Worm (Caenorhabditis elegans) whole organism, young adult: ENCODE measurements around the gene T02G5.7.

Experiments used
- B0019.2 ChIP-seq: fragments of 200-800 bp; sonication (Bioruptor generic); conservative IDR thresholded peaks from 2 replicates; pipeline ENCODE4 v1.3.6; 2022; ENCODE audit warnings: missing genetic modification reagents, missing genetic modification characterization, missing compliant biosample characterization
- B0261.1 ChIP-seq: sonication (generic microtip); optimal IDR thresholded peaks from 2 replicates; lab custom pipeline; 2016; ENCODE audit warnings: mild to moderate bottlenecking, missing genetic modification characterization, moderate library complexity, missing compliant biosample characterization
- C06A6.2 ChIP-seq: fragments of 200-800 bp; sonication (Bioruptor generic); conservative IDR thresholded peaks from 2 replicates; pipeline ENCODE4 v1.3.6; 2022; ENCODE audit warnings: missing genetic modification characterization, missing compliant biosample characterization
- F23B12.7 ChIP-seq: sonication (generic microtip); optimal IDR thresholded peaks from 2 replicates; lab custom pipeline; 2017; ENCODE audit warnings: missing genetic modification characterization, mild to moderate bottlenecking, missing compliant biosample characterization, antibody characterized with exemption, moderate library complexity; ENCODE audit not compliant: insufficient read depth
- F39B2.1 ChIP-seq: fragments of 200-800 bp; sonication (Bioruptor generic); IDR thresholded peaks from 2 replicates; pipeline ENCODE4 v1.3.6; 2022; ENCODE audit warnings: missing genetic modification reagents, missing genetic modification characterization, missing compliant biosample characterization
- F49E8.2 ChIP-seq: sonication (generic microtip); optimal IDR thresholded peaks from 3 replicates; lab custom pipeline; 2017; ENCODE audit warnings: missing genetic modification characterization, mild to moderate bottlenecking, missing compliant biosample characterization, antibody characterized with exemption, moderate library complexity; ENCODE audit not compliant: insufficient read depth
- F57A8.1 ChIP-seq: fragments of 200-800 bp; sonication (Bioruptor generic); optimal IDR thresholded peaks from 2 replicates; lab custom pipeline; 2018; ENCODE audit warnings: mild to moderate bottlenecking, missing genetic modification characterization, moderate library complexity, missing compliant biosample characterization
- K12H6.12 ChIP-seq: fragments of 200-800 bp; sonication (Bioruptor generic); optimal IDR thresholded peaks from 2 replicates; lab custom pipeline; 2018; ENCODE audit warnings: mild to moderate bottlenecking, missing genetic modification characterization, missing compliant biosample characterization
- T07F8.4 ChIP-seq: sonication (generic microtip); optimal IDR thresholded peaks from 2 replicates; lab custom pipeline; 2016; ENCODE audit warnings: mild to moderate bottlenecking, missing genetic modification characterization, moderate library complexity, missing compliant biosample characterization
- Y56A3A.18 ChIP-seq: fragments of 200-800 bp; sonication (Bioruptor generic); IDR thresholded peaks from 2 replicates; pipeline ENCODE4 v1.3.6; 2022; ENCODE audit warnings: missing genetic modification reagents, missing genetic modification characterization, missing compliant biosample characterization
- ZK185.1 ChIP-seq: sonication (generic microtip); optimal IDR thresholded peaks from 2 replicates; lab custom pipeline; 2016; ENCODE audit warnings: mild to moderate bottlenecking, missing genetic modification characterization, missing compliant biosample characterization; ENCODE audit not compliant: poor library complexity, severe bottlenecking
- akir-1 ChIP-seq: fragments of 200-800 bp; sonication (Bioruptor generic); optimal IDR thresholded peaks from 2 replicates; lab custom pipeline; 2018; ENCODE audit warnings: mild to moderate bottlenecking, missing genetic modification characterization, moderate library complexity, missing compliant biosample characterization
- ama-1 ChIP-seq, 3 experiments: fragments of 150-350 bp in 1 of 3; sonication (generic microtip) in 2 of 3; optimal IDR thresholded peaks; 2 replicates each; lab custom pipeline; 2014 to 2018; ENCODE audit warnings: missing biosample characterization in 2 of 3, missing genetic modification characterization in 2 of 3, missing genetic modification reagents in 2 of 3
- aptf-3 ChIP-seq: fragments of 200-800 bp; sonication (Bioruptor generic); IDR thresholded peaks from 2 replicates; pipeline ENCODE4 v1.3.6; 2022; ENCODE audit warnings: missing genetic modification characterization, missing compliant biosample characterization
- atf-7 ChIP-seq: sonication (generic microtip); optimal IDR thresholded peaks from 2 replicates; lab custom pipeline; 2017; ENCODE audit warnings: mild to moderate bottlenecking, missing genetic modification characterization, missing compliant biosample characterization
- attf-3 ChIP-seq: fragments of 200-800 bp; sonication (Bioruptor generic); conservative IDR thresholded peaks from 2 replicates; pipeline ENCODE4 v1.3.6; 2022; ENCODE audit warnings: missing genetic modification reagents, missing genetic modification characterization, missing compliant biosample characterization
- bed-2 ChIP-seq: fragments of 200-800 bp; sonication (Bioruptor generic); IDR thresholded peaks from 2 replicates; pipeline ENCODE4 v1.3.6; 2022; ENCODE audit warnings: missing genetic modification reagents, missing genetic modification characterization, missing compliant biosample characterization
- cebp-2 ChIP-seq: fragments of 200-800 bp; sonication (Bioruptor generic); IDR thresholded peaks from 2 replicates; pipeline ENCODE4 v1.3.6; 2022; ENCODE audit warnings: missing genetic modification characterization, missing compliant biosample characterization
- ceh-40 ChIP-seq: fragments of 200-800 bp; sonication (Bioruptor generic); IDR thresholded peaks from 2 replicates; pipeline ENCODE4 v1.3.6; 2022; ENCODE audit warnings: missing genetic modification characterization, missing compliant biosample characterization
- ceh-91 ChIP-seq: fragments of 200-800 bp; sonication (Bioruptor generic); IDR thresholded peaks from 2 replicates; pipeline ENCODE4 v1.3.6; 2022; ENCODE audit warnings: missing genetic modification reagents, missing genetic modification characterization, missing compliant biosample characterization
- egl-18 ChIP-seq: fragments of 200-800 bp; sonication (Bioruptor generic); IDR thresholded peaks from 2 replicates; pipeline ENCODE4 v1.3.6; 2022; ENCODE audit warnings: missing genetic modification reagents, missing genetic modification characterization, missing compliant biosample characterization
- egl-44 ChIP-seq: fragments of 200-800 bp; sonication (Bioruptor generic); IDR thresholded peaks from 2 replicates; pipeline ENCODE4 v1.3.6; 2022; ENCODE audit warnings: missing genetic modification reagents, missing genetic modification characterization, missing compliant biosample characterization
- egrh-3 ChIP-seq: fragments of 200-800 bp; sonication (Bioruptor generic); IDR thresholded peaks from 2 replicates; pipeline ENCODE4 v1.3.6; 2022; ENCODE audit warnings: missing genetic modification reagents, missing genetic modification characterization, missing compliant biosample characterization
- lir-1 ChIP-seq: fragments of 200-800 bp; sonication (Bioruptor generic); conservative IDR thresholded peaks from 2 replicates; pipeline ENCODE4 v1.3.6; 2022; ENCODE audit warnings: missing genetic modification reagents, missing genetic modification characterization, missing compliant biosample characterization
- lsy-27 ChIP-seq: sonication (generic microtip); optimal IDR thresholded peaks from 2 replicates; lab custom pipeline; 2017; ENCODE audit warnings: missing genetic modification characterization, mild to moderate bottlenecking, missing compliant biosample characterization, antibody characterized with exemption, missing genotype, borderline replicate concordance; ENCODE audit not compliant: insufficient read depth
- madf-10 ChIP-seq: sonication (generic microtip); optimal IDR thresholded peaks from 2 replicates; lab custom pipeline; 2016; ENCODE audit warnings: mild to moderate bottlenecking, missing genetic modification characterization, missing compliant biosample characterization
- madf-8 ChIP-seq: fragments of 200-800 bp; sonication (Bioruptor generic); conservative IDR thresholded peaks from 2 replicates; pipeline ENCODE4 v1.3.6; 2022; ENCODE audit warnings: missing genetic modification reagents, missing genetic modification characterization, missing compliant biosample characterization
- mcd-1 ChIP-seq: fragments of 200-800 bp; sonication (Bioruptor generic); IDR thresholded peaks from 2 replicates; pipeline ENCODE4 v1.3.6; 2022; ENCODE audit warnings: missing genetic modification reagents, missing genetic modification characterization, missing compliant biosample characterization
- mxl-1 ChIP-seq: sonication (generic microtip); optimal IDR thresholded peaks from 2 replicates; lab custom pipeline; 2016; ENCODE audit warnings: missing genetic modification characterization, missing compliant biosample characterization
- nfya-1 ChIP-seq: sonication (generic microtip); optimal IDR thresholded peaks from 2 replicates; lab custom pipeline; 2017; ENCODE audit warnings: antibody characterized with exemption, missing compliant biosample characterization, missing genetic modification characterization, borderline replicate concordance; ENCODE audit not compliant: insufficient read depth
- nfyb-1 ChIP-seq: fragments of 200-800 bp; sonication (Bioruptor generic); IDR thresholded peaks from 2 replicates; pipeline ENCODE4 v1.3.6; 2022; ENCODE audit warnings: missing genetic modification reagents, missing genetic modification characterization, missing compliant biosample characterization
- nhr-120 ChIP-seq: fragments of 200-800 bp; sonication (Bioruptor generic); IDR thresholded peaks from 2 replicates; pipeline ENCODE4 v1.3.6; 2022; ENCODE audit warnings: missing genetic modification characterization, missing compliant biosample characterization
- nhr-90 ChIP-seq: sonication (generic microtip); optimal IDR thresholded peaks from 2 replicates; lab custom pipeline; 2016; ENCODE audit warnings: missing genotype, mild to moderate bottlenecking, missing genetic modification characterization, missing compliant biosample characterization
- pbrm-1 ChIP-seq: fragments of 200-800 bp; sonication (Bioruptor generic); IDR thresholded peaks from 2 replicates; pipeline ENCODE4 v1.3.6; 2022; ENCODE audit warnings: missing genetic modification reagents, missing genetic modification characterization, missing compliant biosample characterization
- rec-8 ChIP-seq, 2 experiments: sonication (generic microtip); optimal IDR thresholded peaks; 2 replicates each; lab custom pipeline; 2016; ENCODE audit warnings: mild to moderate bottlenecking in 2 of 2, missing genetic modification characterization in 2 of 2, missing genetic modification reagents in 2 of 2, missing genotype in 2 of 2, missing biosample characterization in 1 of 2, missing compliant biosample characterization in 1 of 2, moderate library complexity in 1 of 2
- repo-1 ChIP-seq: sonication (generic microtip); optimal IDR thresholded peaks from 2 replicates; lab custom pipeline; 2017; ENCODE audit warnings: mild to moderate bottlenecking, missing genetic modification characterization, missing compliant biosample characterization
- rpc-1 ChIP-seq, 2 experiments: fragments of 150-350 bp in 1 of 2; sonication (generic microtip) in 1 of 2; optimal IDR thresholded peaks; 2 replicates each; lab custom pipeline; 2014 to 2018; ENCODE audit warnings: missing biosample characterization in 1 of 2, missing genetic modification characterization in 1 of 2, missing genetic modification reagents in 1 of 2, missing genotype in 1 of 2
- sea-2 ChIP-seq: fragments of 200-800 bp; sonication (Bioruptor generic); IDR thresholded peaks from 2 replicates; pipeline ENCODE4 v1.3.6; 2022; ENCODE audit warnings: missing genetic modification characterization, missing compliant biosample characterization
- snpc-1.1 ChIP-seq: sonication (generic microtip); optimal IDR thresholded peaks from 2 replicates; lab custom pipeline; 2017; ENCODE audit warnings: missing genetic modification characterization, mild to moderate bottlenecking, missing compliant biosample characterization, antibody characterized with exemption, moderate library complexity, missing genotype, missing genetic modification reagents; ENCODE audit not compliant: insufficient read depth
- snpc-3.4 ChIP-seq: sonication (generic microtip); optimal IDR thresholded peaks from 2 replicates; lab custom pipeline; 2017; ENCODE audit warnings: missing genetic modification characterization, mild to moderate bottlenecking, missing compliant biosample characterization, antibody characterized with exemption, moderate library complexity, missing genotype, missing genetic modification reagents
- snpc-4 ChIP-seq, 5 experiments: fragments of 150-350 bp in 1 of 5; sonication (generic microtip) in 4 of 5; optimal IDR thresholded peaks; 2 replicates each; lab custom pipeline; 2014 to 2018; ENCODE audit warnings: missing genetic modification characterization in 5 of 5, missing biosample characterization in 3 of 5, antibody characterized with exemption in 2 of 5, mild to moderate bottlenecking in 2 of 5, missing compliant biosample characterization in 2 of 5, missing genotype in 2 of 5, moderate library complexity in 2 of 5, missing genetic modification reagents in 1 of 5
- tbp1 ChIP-seq: fragments of 200-800 bp; sonication (Bioruptor generic); optimal IDR thresholded peaks from 2 replicates; lab custom pipeline; 2018; ENCODE audit warnings: mild to moderate bottlenecking, missing genetic modification characterization, missing compliant biosample characterization
- unc-130 ChIP-seq: sonication (generic microtip); optimal IDR thresholded peaks from 2 replicates; lab custom pipeline; 2016; ENCODE audit warnings: missing genetic modification reagents, missing genetic modification characterization, missing compliant biosample characterization
- ztf-22 ChIP-seq: fragments of 200-800 bp; sonication (Bioruptor generic); optimal IDR thresholded peaks from 2 replicates; lab custom pipeline; 2018; ENCODE audit warnings: mild to moderate bottlenecking, missing genetic modification characterization, moderate library complexity, missing compliant biosample characterization
- ztf-25 ChIP-seq: fragments of 200-800 bp; sonication (Bioruptor generic); IDR thresholded peaks from 2 replicates; pipeline ENCODE4 v1.3.6; 2022; ENCODE audit warnings: missing genetic modification reagents, missing genetic modification characterization, missing compliant biosample characterization

The T02G5.7 gene

ce11 chrII:7075564-7076228 is at the start of gene T02G5.7:
Gene T02G5.7, plus strand, starts transcription at chrII:7075614.
- no peak for TF ChIP-seq ceh-40 (GFP tag; lab: Robert Waterston, UW)
- no peak for TF ChIP-seq snpc-3.4 (tag; lab: Kevin White, UChicago)
- no peak for TF ChIP-seq ceh-91 (GFP tag; lab: Robert Waterston, UW)
- TF ChIP-seq egl-18 = no peak
- TF ChIP-seq B0261.1 (tag; lab: Kevin White, UChicago) = no peak
- no peak for TF ChIP-seq rpc-1 (optimal IDR thresholded peaks at IDR 0.05; lab: Kevin White, UChicago)
- no peak for TF ChIP-seq rpc-1 (tag; optimal IDR thresholded peaks at IDR 0.05; lab: Kevin White, UChicago)
- no peak for TF ChIP-seq lir-1 (GFP tag; lab: Robert Waterston, UW)
- TF ChIP-seq aptf-3 (GFP tag; lab: Robert Waterston, UW) = no peak
- no peak for TF ChIP-seq T07F8.4 (tag; lab: Kevin White, UChicago)
- no peak for TF ChIP-seq F23B12.7
- TF ChIP-seq ZK185.1 (tag; lab: Kevin White, UChicago) = no peak
- TF ChIP-seq ztf-25 (GFP tag; lab: Robert Waterston, UW) = no peak
- no peak for TF ChIP-seq cebp-2 (GFP tag; lab: Robert Waterston, UW)
- TF ChIP-seq C06A6.2 (GFP tag; lab: Robert Waterston, UW) = 0 out of 2 replicates have a peak, but pooled peaks have one; percentile 44
- TF ChIP-seq rec-8 (tag; optimal IDR thresholded peaks at IDR 0.05; lab: Kevin White, UChicago) = no peak
- no peak for TF ChIP-seq mxl-1 (tag; lab: Kevin White, UChicago)
- TF ChIP-seq F39B2.1 = no peak
- TF ChIP-seq lsy-27 = no peak
- TF ChIP-seq attf-3 (GFP tag; lab: Robert Waterston, UW) = no peak
- no peak for TF ChIP-seq tbp1 (GFP tag; lab: Kevin White, UChicago)
- no peak for TF ChIP-seq unc-130 (GFP tag; lab: Kevin White, UChicago)
- TF ChIP-seq ama-1 (optimal IDR thresholded peaks at IDR 0.05; lab: Kevin White, UChicago) = peak; percentile 29
- TF ChIP-seq ama-1 (GFP tag; optimal IDR thresholded peaks at IDR 0.05; lab: Kevin White, UChicago) = no peak
- TF ChIP-seq nhr-120 (GFP tag; lab: Robert Waterston, UW) = no peak
- no peak for TF ChIP-seq nhr-90 (tag; lab: Kevin White, UChicago)
- TF ChIP-seq egl-44 (GFP tag; lab: Robert Waterston, UW) = no peak
- TF ChIP-seq F49E8.2 (tag; lab: Kevin White, UChicago) = no peak
- TF ChIP-seq B0019.2 (GFP tag; lab: Robert Waterston, UW) = no peak
- no peak for TF ChIP-seq Y56A3A.18 (GFP tag; lab: Robert Waterston, UW)
- peak; percentile 8 for TF ChIP-seq repo-1 (tag; lab: Kevin White, UChicago)
- TF ChIP-seq F57A8.1 = no peak
- no peak for TF ChIP-seq madf-10 (tag; lab: Kevin White, UChicago)
- TF ChIP-seq akir-1 (GFP tag; lab: Kevin White, UChicago) = no peak
- no peak for TF ChIP-seq snpc-1.1 (tag; lab: Kevin White, UChicago)
- TF ChIP-seq snpc-4 (GFP tag; optimal IDR thresholded peaks at IDR 0.05; lab: Kevin White, UChicago) = no peak
- no peak for TF ChIP-seq snpc-4 (tag; optimal IDR thresholded peaks at IDR 0.05; lab: Kevin White, UChicago)
- TF ChIP-seq ztf-22 (GFP tag; lab: Kevin White, UChicago) = peak; percentile 20
- TF ChIP-seq nfya-1 (tag; lab: Kevin White, UChicago) = no peak
- no peak for TF ChIP-seq sea-2 (GFP tag; lab: Robert Waterston, UW)
- no peak for TF ChIP-seq K12H6.12
- TF ChIP-seq mcd-1 (GFP tag; lab: Robert Waterston, UW) = peak; percentile 36
- TF ChIP-seq atf-7 (tag; lab: Kevin White, UChicago) = no peak
- TF ChIP-seq egrh-3 = no peak
- no peak for TF ChIP-seq bed-2 (GFP tag; lab: Robert Waterston, UW)
- 0 out of 2 replicates have a peak, but pooled peaks have one; percentile 15 for TF ChIP-seq pbrm-1
- TF ChIP-seq nfyb-1 (GFP tag; lab: Robert Waterston, UW) = peak; percentile 42; the same call in 1 of the 2 replicates
- no peak for TF ChIP-seq madf-8 (GFP tag; lab: Robert Waterston, UW)
